Fruit fly (Drosophila melanogaster) whole organism, pupa: ENCODE data around the gene yellow-g2.

Experiments
- CG13204 ChIP-seq: fragments of 200-800 bp; sonication (Bioruptor generic); optimal IDR thresholded peaks from 2 replicates; lab custom pipeline; 2018; ENCODE audit warnings: missing biosample characterization, mild to moderate bottlenecking, missing genetic modification characterization, moderate library complexity
- CG14655 ChIP-seq: fragments of 200-800 bp; sonication (Bioruptor generic); optimal IDR thresholded peaks from 3 replicates; lab custom pipeline; 2017; ENCODE audit warnings: mild to moderate bottlenecking, missing biosample characterization, missing genetic modification reagents, missing genetic modification characterization
- CG32121 ChIP-seq: fragments of 200-800 bp; sonication (Bioruptor generic); IDR thresholded peaks from 2 replicates; pipeline ENCODE4 v1.3.6; 2022; ENCODE audit warnings: missing biosample characterization, missing genetic modification characterization
- CG8159 ChIP-seq: fragments of 200-800 bp; sonication (Bioruptor generic); optimal IDR thresholded peaks from 3 replicates; lab custom pipeline; 2018; ENCODE audit warnings: missing biosample characterization, mild to moderate bottlenecking, missing genetic modification characterization, moderate library complexity
- Ets98B ChIP-seq: fragments of 200-800 bp; sonication (Bioruptor generic); IDR thresholded peaks from 2 replicates; pipeline ENCODE4 v1.3.6; 2022; ENCODE audit warnings: missing biosample characterization, missing genetic modification characterization

- no peak for TF ChIP-seq CG14655
- TF ChIP-seq Ets98B (GFP tag; lab: Robert Waterston, UW), result no peak
- TF ChIP-seq CG32121 (GFP tag; lab: Robert Waterston, UW), result no peak
- TF ChIP-seq CG13204, result no peak
- TF ChIP-seq CG8159, result no peak
Measured at dm6 chr3L:2325276-2325675, 48.9 kb downstream of the yellow-g2 start.
